Fruit fly (Drosophila melanogaster): ENCODE data around the gene shep.
A peak's percentile ranks its signal among the peaks of the same experiment; 100 is the strongest.

The shep gene

dm6 chr3L:5182255-5182993 is 95.3 kb downstream of the shep start (continued):
- TF ChIP-seq tx (GFP tag; optimal IDR thresholded peaks at IDR 0.05) (no peak), CG1832 (GFP tag; optimal IDR thresholded peaks at IDR 0.05) (no peak), Hsf (GFP tag; optimal IDR thresholded peaks at IDR 0.05) (no peak), slou (GFP tag; optimal IDR thresholded peaks at IDR 0.05) (peak; percentile 20), CG10462 (GFP tag; optimal IDR thresholded peaks at IDR 0.05) (no peak), ken (GFP tag; IDR thresholded peaks at IDR 0.05) (no peak), Hr51 (GFP tag; optimal IDR thresholded peaks at IDR 0.05) (peak; percentile 4 to 66), Stat92E (GFP tag; optimal IDR thresholded peaks at IDR 0.05) (no peak), pan (optimal IDR thresholded peaks at IDR 0.05) (no peak), pan (GFP tag; optimal IDR thresholded peaks at IDR 0.05 in 1 of 2, IDR thresholded peaks at IDR 0.05 in 1 of 2) (peak in 1 of 2 experiments; percentile 59), bowl (GFP tag; IDR thresholded peaks at IDR 0.05) (no peak), sens (GFP tag) (peak; percentile 85), gt (GFP tag; IDR thresholded peaks at IDR 0.05) (no peak), ems (GFP tag; optimal IDR thresholded peaks at IDR 0.05) (no peak), CG2120 (GFP tag; optimal IDR thresholded peaks at IDR 0.05) (peak; percentile 65), ham (GFP tag; IDR thresholded peaks at IDR 0.05) (no peak), CG31441 (GFP tag; IDR thresholded peaks at IDR 0.05) (peak; percentile 56), CG7745 (tag; optimal IDR thresholded peaks at IDR 0.05) (no peak), CG15011 (GFP tag; optimal IDR thresholded peaks at IDR 0.05) (peak; percentile 7), dm (GFP tag; optimal IDR thresholded peaks at IDR 0.05) (no peak), Kr (GFP tag; optimal IDR thresholded peaks at IDR 0.05) (no peak), crp (GFP tag; optimal IDR thresholded peaks at IDR 0.05) (no peak), dpn (GFP tag; optimal IDR thresholded peaks at IDR 0.05) (peak in 1 of 2 experiments; percentile 22), CG34376 (GFP tag; optimal IDR thresholded peaks at IDR 0.05) (no peak), CG9727 (GFP tag; optimal IDR thresholded peaks at IDR 0.05) (peak; percentile 54), CG15514 (GFP tag; optimal IDR thresholded peaks at IDR 0.05) (peak; percentile 17), Dip2 (GFP tag; IDR thresholded peaks at IDR 0.05) (no peak), CG11695 (GFP tag; IDR thresholded peaks at IDR 0.05) (peak; percentile 36; the same call in 1 of the 3 replicates), cwo (GFP tag; optimal IDR thresholded peaks at IDR 0.05) (peak; percentile 62), kni (GFP tag; optimal IDR thresholded peaks at IDR 0.05) (no peak), CG18011 (GFP tag; optimal IDR thresholded peaks at IDR 0.05) (no peak), unpg (GFP tag; optimal IDR thresholded peaks at IDR 0.05) (peak; percentile 38), sug (tag; optimal IDR thresholded peaks at IDR 0.05) (no peak), ro (GFP tag; IDR thresholded peaks at IDR 0.05) (no peak), Trl (optimal IDR thresholded peaks at IDR 0.05) (no peak), Trl (GFP tag; optimal IDR thresholded peaks at IDR 0.05) (no peak), row (GFP tag; IDR thresholded peaks at IDR 0.05) (peak; percentile 71), z (GFP tag; IDR thresholded peaks at IDR 0.05) (no peak), Ets65A (GFP tag) (peak; percentile 75), CG15601 (tag; optimal IDR thresholded peaks at IDR 0.05) (peak; percentile 0), slp2 (GFP tag; optimal IDR thresholded peaks at IDR 0.05) (no peak), CG10321 (GFP tag; IDR thresholded peaks at IDR 0.05) (no peak), h (optimal IDR thresholded peaks at IDR 0.05) (no peak), crol (GFP tag; IDR thresholded peaks at IDR 0.05) (peak; percentile 63), CG7556 (GFP tag; optimal IDR thresholded peaks at IDR 0.05) (peak; percentile 63), toy (GFP tag; IDR thresholded peaks at IDR 0.05) (no peak), ftz-f1 (GFP tag; optimal IDR thresholded peaks at IDR 0.05) (no peak), danr (GFP tag; IDR thresholded peaks at IDR 0.05) (no peak), Asciz (GFP tag; optimal IDR thresholded peaks at IDR 0.05) (peak; percentile 44), bcd (GFP tag; optimal IDR thresholded peaks at IDR 0.05) (peak; percentile 17), CG3065 (GFP tag; optimal IDR thresholded peaks at IDR 0.05) (no peak)

Data from whole organism, embryonic.